Worm (Caenorhabditis elegans) whole organism, L1 larva: Measurements from ENCODE around the gene nuaf-3.
A peak's percentile ranks its signal among the peaks of the same experiment; 100 is the strongest.

ENCODE experiments used
- C04F5.9 ChIP-seq: sonication (generic microtip); optimal IDR thresholded peaks from 2 replicates; lab custom pipeline; 2016; ENCODE audit warnings: missing genetic modification characterization, missing compliant biosample characterization
- C34B4.2 ChIP-seq: sonication (generic microtip); optimal IDR thresholded peaks from 2 replicates; lab custom pipeline; 2017; ENCODE audit warnings: mild to moderate bottlenecking, missing genetic modification characterization, missing compliant biosample characterization
- F16B12.6 ChIP-seq: fragments of 150-350 bp; optimal IDR thresholded peaks from 2 replicates; lab custom pipeline; 2014; ENCODE audit warnings: missing biosample characterization, missing genetic modification characterization
- Y116A8C.19 ChIP-seq: sonication (generic microtip); optimal IDR thresholded peaks from 2 replicates; lab custom pipeline; 2016; ENCODE audit warnings: missing compliant biosample characterization, missing genetic modification characterization, borderline replicate concordance
- aha-1 ChIP-seq: fragments of 150-350 bp; optimal IDR thresholded peaks from 2 replicates; lab custom pipeline; 2014; ENCODE audit warnings: missing biosample characterization, missing genetic modification characterization
- aly-2 ChIP-seq: fragments of 150-350 bp; optimal IDR thresholded peaks from 2 replicates; lab custom pipeline; 2014; ENCODE audit warnings: missing biosample characterization, missing genetic modification characterization
- ceh-88 ChIP-seq: fragments of 200-800 bp; sonication (Bioruptor generic); IDR thresholded peaks from 2 replicates; pipeline ENCODE4 v1.3.6; 2022; ENCODE audit warnings: missing genetic modification characterization, missing compliant biosample characterization
- ces-1 ChIP-seq: fragments of 150-350 bp; optimal IDR thresholded peaks from 2 replicates; lab custom pipeline; 2014; ENCODE audit warnings: missing biosample characterization, missing genetic modification reagents, missing genetic modification characterization
- dsc-1 ChIP-seq: sonication (generic microtip); optimal IDR thresholded peaks from 2 replicates; lab custom pipeline; 2016; ENCODE audit warnings: mild to moderate bottlenecking, missing genetic modification characterization, missing compliant biosample characterization
- efl-1 ChIP-seq, 4 experiments: fragments of 150-350 bp; optimal IDR thresholded peaks in 3 of 4; peaks in 1 of 4; 1 replicate in 1 of 4; 2 replicates in 3 of 4; lab custom pipeline; 2014; ENCODE audit warnings: missing biosample characterization in 2 of 4, missing genetic modification characterization in 2 of 4, missing genetic modification reagents in 2 of 4
- egl-13 ChIP-seq: sonication (generic microtip); optimal IDR thresholded peaks from 2 replicates; lab custom pipeline; 2016; ENCODE audit warnings: missing genotype, missing genetic modification reagents, missing genetic modification characterization, missing compliant biosample characterization
- elt-2 ChIP-seq: sonication (generic microtip); optimal IDR thresholded peaks from 2 replicates; lab custom pipeline; 2016; ENCODE audit warnings: missing genetic modification characterization, mild to moderate bottlenecking, inconsistent platforms, missing compliant biosample characterization, missing genetic modification reagents
- ets-5 ChIP-seq: fragments of 200-800 bp; sonication (Bioruptor generic); IDR thresholded peaks from 2 replicates; pipeline ENCODE4 v1.3.6; 2022; ENCODE audit warnings: missing genetic modification characterization, missing compliant biosample characterization
- fkh-10 ChIP-seq: sonication (generic microtip); optimal IDR thresholded peaks from 2 replicates; lab custom pipeline; 2017; ENCODE audit warnings: missing biosample characterization, missing genetic modification reagents, missing genetic modification characterization
- fkh-4 ChIP-seq: sonication (generic microtip); optimal IDR thresholded peaks from 2 replicates; lab custom pipeline; 2016; ENCODE audit warnings: missing compliant biosample characterization, missing genetic modification characterization, borderline replicate concordance
- fkh-8 ChIP-seq: sonication (generic microtip); optimal IDR thresholded peaks from 2 replicates; lab custom pipeline; 2016; ENCODE audit warnings: mild to moderate bottlenecking, missing genetic modification characterization, missing compliant biosample characterization
- grh-1 ChIP-seq: fragments of 200-800 bp; sonication (Bioruptor generic); IDR thresholded peaks from 2 replicates; pipeline ENCODE4 v1.3.6; 2022; ENCODE audit warnings: missing genetic modification reagents, missing genetic modification characterization, missing compliant biosample characterization
- hlh-17 ChIP-seq: fragments of 200-800 bp; sonication (Bioruptor generic); optimal IDR thresholded peaks from 2 replicates; lab custom pipeline; 2018; ENCODE audit warnings: missing genetic modification characterization, mild to moderate bottlenecking, missing compliant biosample characterization, moderate library complexity, borderline replicate concordance
- hlh-4 ChIP-seq: sonication (generic microtip); optimal IDR thresholded peaks from 2 replicates; lab custom pipeline; 2016; ENCODE audit warnings: mild to moderate bottlenecking, missing genetic modification characterization, missing compliant biosample characterization
- irx-1 ChIP-seq: sonication (generic microtip); optimal IDR thresholded peaks from 2 replicates; lab custom pipeline; 2016; ENCODE audit warnings: missing genetic modification characterization, missing compliant biosample characterization
- lin-14 ChIP-seq: fragments of 200-800 bp; sonication (Bioruptor generic); optimal IDR thresholded peaks from 2 replicates; lab custom pipeline; 2018; ENCODE audit warnings: mild to moderate bottlenecking, missing genetic modification characterization, moderate library complexity, missing compliant biosample characterization
- lin-15B ChIP-seq: fragments of 150-350 bp; sonication (generic microtip); optimal IDR thresholded peaks from 3 replicates; lab custom pipeline; 2014; ENCODE audit warnings: missing biosample characterization, missing genetic modification characterization
- lir-3 ChIP-seq: sonication (generic microtip); optimal IDR thresholded peaks from 2 replicates; lab custom pipeline; 2016; ENCODE audit warnings: mild to moderate bottlenecking, missing genetic modification characterization, moderate library complexity, missing compliant biosample characterization; ENCODE audit not compliant: poor library complexity
- mep-1 ChIP-seq: fragments of 150-350 bp; optimal IDR thresholded peaks from 2 replicates; lab custom pipeline; 2014; ENCODE audit warnings: missing biosample characterization, missing genetic modification characterization
- nhr-12 ChIP-seq: sonication (generic microtip); optimal IDR thresholded peaks from 2 replicates; lab custom pipeline; 2017; ENCODE audit warnings: missing biosample characterization, missing genetic modification characterization
- nhr-20 ChIP-seq: sonication (generic microtip); optimal IDR thresholded peaks from 2 replicates; lab custom pipeline; 2016; ENCODE audit warnings: mild to moderate bottlenecking, missing genetic modification characterization, missing compliant biosample characterization
- nhr-47 ChIP-seq: sonication (generic microtip); optimal IDR thresholded peaks from 2 replicates; lab custom pipeline; 2016; ENCODE audit warnings: mild to moderate bottlenecking, missing genetic modification characterization, moderate library complexity, missing compliant biosample characterization
- nhr-77 ChIP-seq: fragments of 150-350 bp; optimal IDR thresholded peaks from 2 replicates; lab custom pipeline; 2014; ENCODE audit warnings: missing biosample characterization, missing genetic modification characterization
- nhr-84 ChIP-seq: sonication (generic microtip); optimal IDR thresholded peaks from 2 replicates; lab custom pipeline; 2017; ENCODE audit warnings: missing biosample characterization, missing genetic modification characterization
- nhr-85 ChIP-seq: sonication (generic microtip); peaks from one replicate; lab custom pipeline; 2016; ENCODE audit warnings: missing genetic modification characterization, inconsistent platforms, missing compliant biosample characterization
- pag-3 ChIP-seq: sonication (generic microtip); optimal IDR thresholded peaks from 2 replicates; lab custom pipeline; 2017; ENCODE audit warnings: missing genetic modification characterization, mild to moderate bottlenecking, missing compliant biosample characterization, antibody characterized with exemption, borderline replicate concordance; ENCODE audit not compliant: insufficient read depth
- pax-3 ChIP-seq: fragments of 200-800 bp; sonication (Bioruptor generic); optimal IDR thresholded peaks from 2 replicates; lab custom pipeline; 2018; ENCODE audit warnings: mild to moderate bottlenecking, missing genetic modification characterization, moderate library complexity, missing compliant biosample characterization
- rnt-1 ChIP-seq: sonication (generic microtip); optimal IDR thresholded peaks from 2 replicates; lab custom pipeline; 2016; ENCODE audit warnings: mild to moderate bottlenecking, missing genetic modification characterization, moderate library complexity, missing compliant biosample characterization
- snu-23 ChIP-seq: sonication (generic microtip); optimal IDR thresholded peaks from 2 replicates; lab custom pipeline; 2016; ENCODE audit warnings: missing genetic modification characterization, missing compliant biosample characterization
- sox-4 ChIP-seq: sonication (generic microtip); optimal IDR thresholded peaks from 2 replicates; lab custom pipeline; 2016; ENCODE audit warnings: missing genetic modification characterization, missing compliant biosample characterization
- sptf-1 ChIP-seq: fragments of 150-350 bp; optimal IDR thresholded peaks from 2 replicates; lab custom pipeline; 2014; ENCODE audit warnings: missing biosample characterization, missing genetic modification characterization
- sup-37 ChIP-seq: fragments of 200-800 bp; sonication (Bioruptor generic); optimal IDR thresholded peaks from 2 replicates; lab custom pipeline; 2018; ENCODE audit warnings: mild to moderate bottlenecking, missing genetic modification characterization, missing compliant biosample characterization
- unc-30 ChIP-seq: sonication (generic microtip); optimal IDR thresholded peaks from 2 replicates; lab custom pipeline; 2017; ENCODE audit warnings: missing biosample characterization, missing genetic modification characterization
- unc-62 ChIP-seq: fragments of 150-350 bp; optimal IDR thresholded peaks from 2 replicates; lab custom pipeline; 2014; ENCODE audit warnings: missing biosample characterization, missing genetic modification reagents, missing genetic modification characterization
- vab-15 ChIP-seq: sonication (generic microtip); optimal IDR thresholded peaks from 2 replicates; lab custom pipeline; 2017; ENCODE audit warnings: missing genotype, mild to moderate bottlenecking, missing genetic modification characterization, missing compliant biosample characterization
- ztf-11 ChIP-seq, 2 experiments: sonication (generic microtip); optimal IDR thresholded peaks; 2 replicates each; lab custom pipeline; 2016 to 2017; ENCODE audit warnings: missing genetic modification characterization in 2 of 2, missing biosample characterization in 1 of 2, missing compliant biosample characterization in 1 of 2
- ztf-4 ChIP-seq: fragments of 150-350 bp; optimal IDR thresholded peaks from 2 replicates; lab custom pipeline; 2014; ENCODE audit warnings: missing biosample characterization, missing genetic modification characterization

Gene nuaf-3

DNA sequence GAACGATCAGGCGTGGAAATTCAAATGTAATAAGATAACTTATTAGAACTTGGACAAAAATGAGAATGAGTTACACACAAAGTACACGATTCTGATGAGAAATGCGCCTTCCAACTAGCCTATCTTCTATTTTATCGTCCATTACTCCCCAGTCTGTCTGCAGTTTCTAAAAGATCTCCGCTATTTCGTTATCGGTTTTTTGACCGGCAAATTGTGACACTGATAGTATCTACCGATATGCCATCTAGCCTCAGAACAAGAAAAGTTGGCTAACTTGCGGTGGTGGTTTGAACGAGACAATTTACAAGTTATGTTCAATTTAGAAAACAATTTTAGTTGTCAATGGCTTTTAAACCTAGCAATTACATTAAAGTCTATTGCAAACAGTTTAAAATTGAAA is 27.5 kb downstream of the nuaf-3 start (continued):
- TF ChIP-seq lin-14 = peak; percentile 78
- no peak for TF ChIP-seq sox-4 (tag; lab: Kevin White, UChicago)
- no peak for TF ChIP-seq fkh-10 (GFP tag; lab: Kevin White, UChicago)
- TF ChIP-seq Y116A8C.19 (tag; lab: Kevin White, UChicago) = no peak
- no peak for TF ChIP-seq lin-15B (tag; lab: Kevin White, UChicago)
- TF ChIP-seq ztf-11 (tag; optimal IDR thresholded peaks at IDR 0.05; lab: Kevin White, UChicago) = no peak
- TF ChIP-seq nhr-85 (tag; lab: Kevin White, UChicago) = peak; percentile 71
- no peak for TF ChIP-seq sptf-1
- TF ChIP-seq ets-5 = no peak
- TF ChIP-seq pag-3 (tag; lab: Kevin White, UChicago) = no peak
- peak; percentile 10 for TF ChIP-seq mep-1 (tag; lab: Kevin White, UChicago)
- TF ChIP-seq C04F5.9 (tag; lab: Kevin White, UChicago) = no peak
- no peak for TF ChIP-seq fkh-8 (tag; lab: Kevin White, UChicago)
- no peak for TF ChIP-seq F16B12.6 (tag; lab: Kevin White, UChicago)
- no peak for TF ChIP-seq aha-1
- TF ChIP-seq vab-15 (tag; lab: Kevin White, UChicago) = no peak
- no peak for TF ChIP-seq aly-2 (tag; lab: Kevin White, UChicago)
- TF ChIP-seq egl-13 (tag; lab: Kevin White, UChicago) = no peak
- peak; percentile 9 for TF ChIP-seq rnt-1
- no peak for TF ChIP-seq hlh-17
- no peak for TF ChIP-seq nhr-47 (tag; lab: Kevin White, UChicago)
- TF ChIP-seq fkh-4 = no peak
- TF ChIP-seq lir-3 (tag; lab: Kevin White, UChicago) = no peak
- TF ChIP-seq hlh-4 = no peak
- TF ChIP-seq nhr-12 = no peak
- TF ChIP-seq unc-30 (tag; lab: Kevin White, UChicago) = no peak
- TF ChIP-seq irx-1 (tag; lab: Kevin White, UChicago) = no peak
- no peak for TF ChIP-seq ceh-88 (GFP tag; lab: Robert Waterston, UW)
- peak; percentile 23 for TF ChIP-seq nhr-20 (tag; lab: Kevin White, UChicago)
- no peak for TF ChIP-seq ces-1

DNA sequence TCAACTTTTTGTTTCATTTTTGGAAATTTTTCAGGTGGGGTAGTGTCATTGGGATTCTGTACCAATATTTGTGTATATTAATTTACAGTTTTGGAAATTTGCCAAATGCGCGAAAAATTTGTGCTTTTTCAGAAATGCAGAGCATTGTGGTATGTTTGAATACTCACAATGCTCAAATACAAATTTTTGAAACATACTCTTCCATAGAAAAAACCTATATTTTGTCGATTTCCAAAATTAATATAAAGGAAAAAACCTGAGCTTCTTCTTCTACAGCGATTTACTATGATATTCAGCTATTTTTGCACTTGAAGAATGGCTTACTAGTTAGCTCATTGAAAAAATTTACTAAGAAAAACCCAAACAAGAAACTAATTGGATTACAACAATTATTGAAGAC is 28.9 kb downstream of the nuaf-3 start:
- TF ChIP-seq C34B4.2 (no peak), lin-14 (no peak), nhr-77 (tag; lab: Kevin White, UChicago) (no peak), grh-1 (GFP tag; lab: Robert Waterston, UW) (no peak), dsc-1 (tag; lab: Kevin White, UChicago) (no peak), ztf-4 (no peak), nhr-84 (no peak), ztf-11 (tag; optimal IDR thresholded peaks at IDR 0.05; lab: Kevin White, UChicago) (no peak), sup-37 (GFP tag; lab: Kevin White, UChicago) (no peak), elt-2 (no peak), efl-1 (optimal IDR thresholded peaks at IDR 0.05; lab: Kevin White, UChicago) (no peak), efl-1 (GFP tag; optimal IDR thresholded peaks at IDR 0.05 in 1 of 2; lab: Kevin White, UChicago) (no peak), lin-15B (tag; lab: Kevin White, UChicago) (no peak), pax-3 (tag; lab: Kevin White, UChicago) (no peak), hlh-17 (no peak), unc-62 (GFP tag; lab: Kevin White, UChicago) (no peak), snu-23 (no peak), hlh-4 (no peak)
